Fruit fly (Drosophila melanogaster) whole organism, embryonic: ENCODE data around the gene ABCB7.
A peak's percentile ranks its signal among the peaks of the same experiment; 100 is the strongest.

Source experiments
- Adf1 ChIP-seq: fragments of 200-800 bp; sonication (Bioruptor generic); IDR thresholded peaks from 2 replicates; pipeline ENCODE4 v1.3.6; 2022; ENCODE audit warnings: missing biosample characterization, missing genetic modification characterization
- BEAF-32 ChIP-seq: fragments of 200-800 bp; sonication (Bioruptor generic); optimal IDR thresholded peaks from 3 replicates; lab custom pipeline; 2017; ENCODE audit warnings: missing biosample characterization, missing genetic modification characterization, mild to moderate bottlenecking, moderate library complexity, missing genetic modification reagents
- C15 ChIP-seq: fragments of 200-800 bp; sonication (Bioruptor generic); IDR thresholded peaks from 3 replicates; pipeline ENCODE4 v1.3.6; 2022; ENCODE audit warnings: missing biosample characterization, missing genetic modification characterization
- CG10267 ChIP-seq: fragments of 200-800 bp; sonication (Bioruptor generic); optimal IDR thresholded peaks from 2 replicates; lab custom pipeline; 2018; ENCODE audit warnings: missing biosample characterization, mild to moderate bottlenecking, missing genetic modification characterization, moderate library complexity
- CG10431 ChIP-seq: fragments of 200-800 bp; sonication (Bioruptor generic); optimal IDR thresholded peaks from 3 replicates; lab custom pipeline; 2018; ENCODE audit warnings: missing biosample characterization, mild to moderate bottlenecking, missing genetic modification characterization
- CG12104 ChIP-seq: fragments of 200-800 bp; sonication (Bioruptor generic); optimal IDR thresholded peaks from 3 replicates; lab custom pipeline; 2016; ENCODE audit warnings: missing biosample characterization, missing genetic modification characterization
- CG13287 ChIP-seq: fragments of 200-800 bp; sonication (Bioruptor generic); IDR thresholded peaks from 2 replicates; pipeline ENCODE4 v1.3.6; 2022; ENCODE audit warnings: missing biosample characterization, missing genetic modification characterization; ENCODE audit not compliant: partially characterized antibody
- CG13296 ChIP-seq: fragments of 200-800 bp; sonication (Bioruptor generic); optimal IDR thresholded peaks from 3 replicates; lab custom pipeline; 2018; ENCODE audit warnings: missing biosample characterization, mild to moderate bottlenecking, missing genetic modification characterization
- CG15073 ChIP-seq: fragments of 200-800 bp; sonication (Bioruptor generic); optimal IDR thresholded peaks from 2 replicates; lab custom pipeline; 2016; ENCODE audit warnings: missing biosample characterization, missing genetic modification characterization
- CG1529 ChIP-seq: fragments of 200-800 bp; sonication (Bioruptor generic); optimal IDR thresholded peaks from 3 replicates; lab custom pipeline; 2018; ENCODE audit warnings: missing biosample characterization, missing genetic modification characterization
- CG15514 ChIP-seq: fragments of 200-800 bp; sonication (Bioruptor generic); optimal IDR thresholded peaks from 3 replicates; lab custom pipeline; 2017; ENCODE audit warnings: missing biosample characterization, missing genetic modification characterization, mild to moderate bottlenecking, moderate library complexity, missing genetic modification reagents
- CG17385 ChIP-seq: fragments of 200-800 bp; sonication (Bioruptor generic); optimal IDR thresholded peaks from 3 replicates; lab custom pipeline; 2018; ENCODE audit warnings: missing biosample characterization, mild to moderate bottlenecking, missing genetic modification characterization
- CG2120 ChIP-seq: fragments of 200-800 bp; sonication (Bioruptor generic); optimal IDR thresholded peaks from 3 replicates; lab custom pipeline; 2016; ENCODE audit warnings: missing biosample characterization, missing genetic modification characterization
- CG30020 ChIP-seq: fragments of 200-800 bp; optimal IDR thresholded peaks from 2 replicates; lab custom pipeline; 2019; ENCODE audit warnings: missing biosample characterization, mild to moderate bottlenecking, missing genetic modification characterization, moderate library complexity
- CG3163 ChIP-seq: fragments of 200-800 bp; sonication (Bioruptor generic); optimal IDR thresholded peaks from 3 replicates; lab custom pipeline; 2016; ENCODE audit warnings: missing biosample characterization, missing genetic modification characterization
- CG34376 ChIP-seq: fragments of 200-800 bp; sonication (Bioruptor generic); optimal IDR thresholded peaks from 2 replicates; lab custom pipeline; 2018; ENCODE audit warnings: missing biosample characterization, mild to moderate bottlenecking, missing genetic modification characterization
- CG42726 ChIP-seq: fragments of 200-800 bp; sonication (Bioruptor generic); IDR thresholded peaks from 2 replicates; pipeline ENCODE4 v1.3.6; 2022; ENCODE audit warnings: missing biosample characterization, missing genetic modification characterization; ENCODE audit not compliant: partially characterized antibody
- CG4617 ChIP-seq: fragments of 200-800 bp; sonication (Bioruptor generic); optimal IDR thresholded peaks from 3 replicates; lab custom pipeline; 2016; ENCODE audit warnings: missing biosample characterization, missing genetic modification characterization, borderline replicate concordance
- CG7372 ChIP-seq: fragments of 200-800 bp; sonication (Bioruptor generic); IDR thresholded peaks from 2 replicates; pipeline ENCODE4 v1.3.6; 2022; ENCODE audit warnings: missing biosample characterization, missing genetic modification characterization
- CG8388 ChIP-seq: fragments of 200-800 bp; sonication (Bioruptor generic); optimal IDR thresholded peaks from 2 replicates; lab custom pipeline; 2019; ENCODE audit warnings: missing biosample characterization, mild to moderate bottlenecking, missing genetic modification characterization, moderate library complexity
- CG8478 ChIP-seq: fragments of >200 bp; optimal IDR thresholded peaks from 2 replicates; lab custom pipeline; 2018
- CG9797 ChIP-seq: fragments of 200-800 bp; sonication (Bioruptor generic); optimal IDR thresholded peaks from 3 replicates; lab custom pipeline; 2018; ENCODE audit warnings: missing biosample characterization, mild to moderate bottlenecking, missing genetic modification characterization
- CTCF ChIP-seq: fragments of 200-800 bp; sonication (Bioruptor generic); optimal IDR thresholded peaks from 2 replicates; lab custom pipeline; 2017; ENCODE audit warnings: missing biosample characterization, mild to moderate bottlenecking, missing genetic modification characterization, moderate library complexity
- D ChIP-seq, 2 experiments: fragments of 200-800 bp in 1 of 2; fragments of >200 bp in 1 of 2; sonication (Bioruptor generic) in 1 of 2; optimal IDR thresholded peaks; 2 replicates in 1 of 2; 3 replicates in 1 of 2; lab custom pipeline; 2017; ENCODE audit warnings: mild to moderate bottlenecking in 1 of 2, missing biosample characterization in 1 of 2, missing genetic modification characterization in 1 of 2, missing genetic modification reagents in 1 of 2
- Ets97D ChIP-seq: fragments of 200-800 bp; sonication (Bioruptor generic); optimal IDR thresholded peaks from 3 replicates; lab custom pipeline; 2016; ENCODE audit warnings: missing biosample characterization, missing genetic modification characterization
- HmgZ ChIP-seq: fragments of 200-800 bp; sonication (Bioruptor generic); optimal IDR thresholded peaks from 2 replicates; lab custom pipeline; 2018; ENCODE audit warnings: missing biosample characterization, mild to moderate bottlenecking, missing genetic modification characterization
- Jarid2 ChIP-seq: fragments of 200-800 bp; sonication (Bioruptor generic); optimal IDR thresholded peaks from 3 replicates; lab custom pipeline; 2017; ENCODE audit warnings: mild to moderate bottlenecking, missing biosample characterization, missing genetic modification reagents, missing genetic modification characterization
- MESR4 ChIP-seq: fragments of 200-800 bp; sonication (Bioruptor generic); optimal IDR thresholded peaks from 2 replicates; lab custom pipeline; 2018; ENCODE audit warnings: missing biosample characterization, mild to moderate bottlenecking, missing genetic modification characterization, moderate library complexity
- Scr ChIP-seq: fragments of 200-800 bp; sonication (Bioruptor generic); IDR thresholded peaks from 2 replicates; pipeline ENCODE4 v1.3.6; 2022; ENCODE audit warnings: missing biosample characterization, missing genetic modification characterization; ENCODE audit not compliant: partially characterized antibody
- Sry-β ChIP-seq: fragments of 200-800 bp; sonication (Bioruptor generic); optimal IDR thresholded peaks from 2 replicates; lab custom pipeline; 2018; ENCODE audit warnings: missing biosample characterization, mild to moderate bottlenecking, missing genetic modification characterization, moderate library complexity
- YL-1 ChIP-seq: fragments of 200-800 bp; sonication (Bioruptor generic); optimal IDR thresholded peaks from 3 replicates; lab custom pipeline; 2017; ENCODE audit warnings: missing biosample characterization, mild to moderate bottlenecking, missing genetic modification characterization
- chinmo ChIP-seq: fragments of 200-800 bp; sonication (Bioruptor generic); IDR thresholded peaks from 4 replicates; pipeline ENCODE4 v1.3.6; 2022; ENCODE audit warnings: missing biosample characterization, missing genetic modification characterization; ENCODE audit not compliant: partially characterized antibody
- crp ChIP-seq, 2 experiments: fragments of 200-800 bp; sonication (Bioruptor generic); optimal IDR thresholded peaks; 2 replicates in 1 of 2; 3 replicates in 1 of 2; lab custom pipeline; 2017; ENCODE audit warnings: missing biosample characterization in 2 of 2, missing genetic modification characterization in 2 of 2, mild to moderate bottlenecking in 1 of 2, moderate library complexity in 1 of 2
- dpn ChIP-seq, 2 experiments: fragments of 200-800 bp; sonication (Bioruptor generic); optimal IDR thresholded peaks; 3 replicates each; lab custom pipeline; 2016; ENCODE audit warnings: missing biosample characterization in 2 of 2, missing genetic modification characterization in 2 of 2
- exex ChIP-seq: fragments of 200-800 bp; sonication (Bioruptor generic); optimal IDR thresholded peaks from 4 replicates; lab custom pipeline; 2018; ENCODE audit warnings: missing biosample characterization, mild to moderate bottlenecking, missing genetic modification characterization, moderate library complexity
- hkb ChIP-seq, 2 experiments: fragments of 200-800 bp in 1 of 2; fragments of >200 bp in 1 of 2; sonication (Bioruptor generic) in 1 of 2; IDR thresholded peaks in 1 of 2; optimal IDR thresholded peaks in 1 of 2; 2 replicates each; pipeline versions ENCODE4 v1.3.6 to Lab custom; 2017 to 2022; ENCODE audit warnings: missing biosample characterization in 1 of 2, missing genetic modification characterization in 1 of 2
- mld ChIP-seq: fragments of 200-800 bp; sonication (Bioruptor generic); IDR thresholded peaks from 3 replicates; pipeline ENCODE4 v1.3.6; 2022; ENCODE audit warnings: missing biosample characterization, missing genetic modification characterization; ENCODE audit not compliant: partially characterized antibody
- pzg ChIP-seq: fragments of 200-800 bp; sonication (Bioruptor generic); optimal IDR thresholded peaks from 3 replicates; lab custom pipeline; 2018; ENCODE audit warnings: missing biosample characterization, mild to moderate bottlenecking, missing genetic modification characterization, moderate library complexity
- repo ChIP-seq: fragments of 200-800 bp; sonication (Bioruptor generic); optimal IDR thresholded peaks from 2 replicates; lab custom pipeline; 2016; ENCODE audit warnings: missing biosample characterization, missing genetic modification characterization
- rib ChIP-seq: fragments of 200-800 bp; sonication (Bioruptor generic); IDR thresholded peaks from 2 replicates; pipeline ENCODE4 v1.3.6; 2022; ENCODE audit warnings: missing biosample characterization, missing genetic modification characterization
- scrt ChIP-seq: fragments of 200-800 bp; sonication (Bioruptor generic); optimal IDR thresholded peaks from 2 replicates; lab custom pipeline; 2018; ENCODE audit warnings: missing biosample characterization, mild to moderate bottlenecking, missing genetic modification characterization, moderate library complexity
- slbo ChIP-seq: fragments of 200-800 bp; sonication (Bioruptor generic); IDR thresholded peaks from 2 replicates; pipeline ENCODE4 v1.3.6; 2022; ENCODE audit warnings: missing biosample characterization, missing genetic modification characterization
- sob ChIP-seq: fragments of 200-800 bp; sonication (Bioruptor generic); IDR thresholded peaks from 2 replicates; pipeline ENCODE4 v1.3.6; 2022; ENCODE audit warnings: missing biosample characterization, missing genetic modification characterization
- trem ChIP-seq: fragments of 200-800 bp; optimal IDR thresholded peaks from 3 replicates; lab custom pipeline; 2019; ENCODE audit warnings: missing biosample characterization, mild to moderate bottlenecking, missing genetic modification characterization, moderate library complexity
- unc-4 ChIP-seq: fragments of 200-800 bp; sonication (Bioruptor generic); IDR thresholded peaks from 2 replicates; pipeline ENCODE4 v1.3.6; 2022; ENCODE audit warnings: missing biosample characterization, missing genetic modification characterization; ENCODE audit not compliant: partially characterized antibody
- wdn ChIP-seq: fragments of 200-800 bp; sonication (Bioruptor generic); IDR thresholded peaks from 2 replicates; pipeline ENCODE4 v1.3.6; 2022; ENCODE audit warnings: missing biosample characterization, missing genetic modification characterization

Gene ABCB7

dm6 chr3L:1602064-1602832, 16.0 kb upstream of the ABCB7 start, which contains the start of gene CG12104 (continued):
- TF ChIP-seq CG4617 = peak; percentile 68
- peak; percentile 90 for TF ChIP-seq Ets97D (GFP tag; lab: Kevin White, UChicago)
- peak; percentile 54; the same call in 1 of the 2 replicates for TF ChIP-seq rib (GFP tag; lab: Robert Waterston, UW)
- no peak for TF ChIP-seq CG42726
- TF ChIP-seq CTCF (GFP tag; lab: Kevin White, UChicago) = peak; percentile 5
- TF ChIP-seq CG13287 (GFP tag; lab: Robert Waterston, UW) = 0 out of 2 replicates have a peak, but pooled peaks have one; percentile 20
- peak; percentile 73 for TF ChIP-seq Adf1 (GFP tag; lab: Robert Waterston, UW)
- peak; percentile 21; the same call in 1 of the 2 replicates for TF ChIP-seq Scr (GFP tag; lab: Robert Waterston, UW)
- no peak for TF ChIP-seq hkb (optimal IDR thresholded peaks at IDR 0.05; lab: Kevin White, UChicago)
- TF ChIP-seq hkb (GFP tag; IDR thresholded peaks at IDR 0.05; lab: Robert Waterston, UW) = 0 out of 2 replicates have a peak, but pooled peaks have one; percentile 8
- TF ChIP-seq CG8478 (lab: Kevin White, UChicago) = no peak
- TF ChIP-seq wdn (GFP tag; lab: Robert Waterston, UW) = no peak
- TF ChIP-seq CG7372 (GFP tag; lab: Robert Waterston, UW) = no peak
- TF ChIP-seq CG15514 = peak; percentile 99
- peak; percentile 38 for TF ChIP-seq HmgZ (tag; lab: Kevin White, UChicago)
- peak; percentile 22 for TF ChIP-seq CG30020 (tag; lab: Kevin White, UChicago)
- peak; percentile 88 for TF ChIP-seq CG10267
- no peak for TF ChIP-seq unc-4 (GFP tag; lab: Robert Waterston, UW)
- peak; percentile 53 for TF ChIP-seq trem (tag; lab: Kevin White, UChicago)
- peak; percentile 10 for TF ChIP-seq CG2120 (GFP tag; lab: Kevin White, UChicago)
- no peak for TF ChIP-seq CG15073 (GFP tag; lab: Kevin White, UChicago)
- TF ChIP-seq mld (GFP tag; lab: Robert Waterston, UW) = 0 out of 3 replicates have a peak, but pooled peaks have one; percentile 42
- peak; percentile 41 for TF ChIP-seq CG17385 (GFP tag; lab: Kevin White, UChicago)
- TF ChIP-seq YL-1 (GFP tag; lab: Kevin White, UChicago) = peak; percentile 41
- TF ChIP-seq dpn (GFP tag; optimal IDR thresholded peaks at IDR 0.05; lab: Kevin White, UChicago) = no peak
- no peak for TF ChIP-seq repo
- TF ChIP-seq BEAF-32 (GFP tag; lab: Kevin White, UChicago) = peak; percentile 12
- TF ChIP-seq C15 (GFP tag; lab: Robert Waterston, UW) = no peak
- TF ChIP-seq Sry-β (GFP tag; lab: Kevin White, UChicago) = peak; percentile 30
- peak; percentile 74 for TF ChIP-seq CG9797 (GFP tag; lab: Kevin White, UChicago)
- TF ChIP-seq Jarid2 = no peak
- peak; percentile 30 for TF ChIP-seq CG8388
- TF ChIP-seq scrt (GFP tag; lab: Kevin White, UChicago) = no peak
- peak; percentile 88 for TF ChIP-seq CG12104 (GFP tag; lab: Kevin White, UChicago)
- peak; percentile 62 for TF ChIP-seq MESR4 (GFP tag; lab: Kevin White, UChicago)
- 0 out of 2 replicates have a peak, but pooled peaks have one; percentile 14 for TF ChIP-seq sob
- TF ChIP-seq CG10431 (GFP tag; lab: Kevin White, UChicago) = peak; percentile 51
- TF ChIP-seq CG1529 = peak; percentile 27
- TF ChIP-seq CG34376 (GFP tag; lab: Kevin White, UChicago) = peak; percentile 55
- TF ChIP-seq crp (GFP tag; optimal IDR thresholded peaks at IDR 0.05; lab: Kevin White, UChicago) = peak in 1 of 2 experiments; percentile 53
- no peak for TF ChIP-seq CG3163
- peak; percentile 58 for TF ChIP-seq pzg (GFP tag; lab: Kevin White, UChicago)
- peak; percentile 38; the same call in 1 of the 2 replicates for TF ChIP-seq slbo (GFP tag; lab: Robert Waterston, UW)
- peak; percentile 9 for TF ChIP-seq CG13296
- TF ChIP-seq chinmo = peak; percentile 70; the same call in 1 of the 4 replicates
- TF ChIP-seq exex = peak; percentile 99
- TF ChIP-seq D (optimal IDR thresholded peaks at IDR 0.05; lab: Kevin White, UChicago) = no peak
- TF ChIP-seq D (GFP tag; optimal IDR thresholded peaks at IDR 0.05; lab: Kevin White, UChicago) = peak; percentile 14
